Worm (Caenorhabditis elegans) whole organism, L3 larva: Measurements from ENCODE around the gene npr-10.

Experiments used
- ZK546.5 ChIP-seq: sonication (generic microtip); optimal IDR thresholded peaks from 2 replicates; lab custom pipeline; 2017; ENCODE audit warnings: missing biosample characterization, missing genetic modification characterization
- aly-2 ChIP-seq: fragments of 150-350 bp; optimal IDR thresholded peaks from 2 replicates; lab custom pipeline; 2014; ENCODE audit warnings: missing biosample characterization, missing genetic modification characterization
- ama-1 ChIP-seq: fragments of 150-350 bp; optimal IDR thresholded peaks from 2 replicates; lab custom pipeline; 2018
- ceh-28 ChIP-seq: fragments of 150-350 bp; optimal IDR thresholded peaks from 2 replicates; lab custom pipeline; 2014; ENCODE audit warnings: missing biosample characterization, missing genetic modification reagents, missing genetic modification characterization
- ceh-9 ChIP-seq: sonication (generic microtip); optimal IDR thresholded peaks from 2 replicates; lab custom pipeline; 2018; ENCODE audit warnings: missing biosample characterization, missing genetic modification characterization
- daf-12 ChIP-seq: fragments of 150-350 bp; optimal IDR thresholded peaks from 2 replicates; lab custom pipeline; 2014; ENCODE audit warnings: missing biosample characterization, missing genetic modification reagents, missing genetic modification characterization
- egl-27 ChIP-seq: sonication (generic microtip); optimal IDR thresholded peaks from 4 replicates; lab custom pipeline; 2017; ENCODE audit warnings: missing biosample characterization, missing genetic modification reagents, missing genetic modification characterization
- egl-5 ChIP-seq: fragments of 150-350 bp; optimal IDR thresholded peaks from 2 replicates; lab custom pipeline; 2017; ENCODE audit warnings: missing biosample characterization, missing genetic modification reagents, missing genetic modification characterization, inconsistent platforms
- elt-1 ChIP-seq: fragments of 150-350 bp; optimal IDR thresholded peaks from 2 replicates; lab custom pipeline; 2014; ENCODE audit warnings: missing biosample characterization, missing genetic modification characterization
- elt-2 ChIP-seq: sonication (generic microtip); optimal IDR thresholded peaks from 2 replicates; lab custom pipeline; 2016; ENCODE audit warnings: missing genetic modification reagents, mild to moderate bottlenecking, missing genetic modification characterization, missing compliant biosample characterization
- elt-3 ChIP-seq, 3 experiments: fragments of 150-350 bp in 1 of 3; sonication (generic microtip) in 2 of 3; optimal IDR thresholded peaks; 2 replicates in 2 of 3; 4 replicates in 1 of 3; lab custom pipeline; 2014 to 2017; ENCODE audit warnings: missing biosample characterization in 3 of 3, missing genetic modification characterization in 3 of 3
- fkh-2 ChIP-seq: fragments of 150-350 bp; optimal IDR thresholded peaks from 2 replicates; lab custom pipeline; 2014; ENCODE audit warnings: missing biosample characterization, missing genetic modification reagents, missing genetic modification characterization
- fos-1 ChIP-seq: fragments of 150-350 bp; optimal IDR thresholded peaks from 2 replicates; lab custom pipeline; 2014; ENCODE audit warnings: missing biosample characterization, missing genetic modification characterization
- lsy-12 ChIP-seq: sonication (generic microtip); optimal IDR thresholded peaks from 2 replicates; lab custom pipeline; 2016; ENCODE audit warnings: mild to moderate bottlenecking, missing genetic modification characterization, missing compliant biosample characterization
- mml-1 ChIP-seq: fragments of 150-350 bp; sonication (generic microtip); optimal IDR thresholded peaks from 3 replicates; lab custom pipeline; 2014; ENCODE audit warnings: missing biosample characterization, missing genetic modification characterization
- nfya-1 ChIP-seq: sonication (generic microtip); optimal IDR thresholded peaks from 2 replicates; lab custom pipeline; 2017; ENCODE audit warnings: missing genetic modification characterization, mild to moderate bottlenecking, missing compliant biosample characterization, antibody characterized with exemption, moderate library complexity; ENCODE audit not compliant: insufficient read depth
- nhr-23 ChIP-seq: fragments of 150-350 bp; optimal IDR thresholded peaks from 2 replicates; lab custom pipeline; 2014; ENCODE audit warnings: missing biosample characterization, missing genetic modification reagents, missing genetic modification characterization
- nhr-237 ChIP-seq: fragments of 150-350 bp; optimal IDR thresholded peaks from 2 replicates; lab custom pipeline; 2014; ENCODE audit warnings: missing biosample characterization, missing genetic modification characterization
- nhr-25 ChIP-seq: sonication (generic microtip); optimal IDR thresholded peaks from 2 replicates; lab custom pipeline; 2017; ENCODE audit warnings: missing biosample characterization, missing genetic modification characterization
- nhr-43 ChIP-seq: sonication (generic microtip); optimal IDR thresholded peaks from 2 replicates; lab custom pipeline; 2016; ENCODE audit warnings: mild to moderate bottlenecking, missing genetic modification characterization, missing compliant biosample characterization; ENCODE audit not compliant: poor library complexity, severe bottlenecking
- nhr-67 ChIP-seq: fragments of 150-350 bp; optimal IDR thresholded peaks from 2 replicates; lab custom pipeline; 2014; ENCODE audit warnings: missing biosample characterization, missing genetic modification characterization
- nhr-76 ChIP-seq: fragments of 150-350 bp; sonication (generic microtip); optimal IDR thresholded peaks from 5 replicates; lab custom pipeline; 2014; ENCODE audit warnings: missing biosample characterization, missing genetic modification characterization
- nhr-77 ChIP-seq: fragments of 150-350 bp; optimal IDR thresholded peaks from 2 replicates; lab custom pipeline; 2014; ENCODE audit warnings: missing biosample characterization, missing genetic modification characterization
- pha-4 ChIP-seq: fragments of 150-350 bp; optimal IDR thresholded peaks from 2 replicates; lab custom pipeline; 2014; ENCODE audit warnings: missing biosample characterization, missing genetic modification reagents, missing genetic modification characterization
- pqm-1 ChIP-seq: fragments of 150-350 bp; optimal IDR thresholded peaks from 2 replicates; lab custom pipeline; 2017; ENCODE audit warnings: missing biosample characterization, missing genetic modification characterization, inconsistent platforms
- tbx-2 ChIP-seq: sonication (generic microtip); optimal IDR thresholded peaks from 2 replicates; lab custom pipeline; 2016; ENCODE audit warnings: mild to moderate bottlenecking, missing genetic modification characterization, missing compliant biosample characterization
- unc-39 ChIP-seq: sonication (generic microtip); optimal IDR thresholded peaks from 4 replicates; lab custom pipeline; 2017; ENCODE audit warnings: missing biosample characterization, missing genetic modification characterization
- zag-1 ChIP-seq: fragments of 150-350 bp; optimal IDR thresholded peaks from 2 replicates; lab custom pipeline; 2014; ENCODE audit warnings: missing biosample characterization, missing genetic modification characterization
- ztf-11 ChIP-seq: fragments of 150-350 bp; optimal IDR thresholded peaks from 2 replicates; lab custom pipeline; 2014; ENCODE audit warnings: missing biosample characterization, missing genetic modification characterization
- ztf-4 ChIP-seq: fragments of 150-350 bp; optimal IDR thresholded peaks from 2 replicates; lab custom pipeline; 2014; ENCODE audit warnings: missing biosample characterization, missing genetic modification characterization

Gene npr-10

ce11 chrX:13009645-13010044 lies 22.9 kb downstream of the npr-10 start:
- TF ChIP-seq nhr-23 (tag; lab: Kevin White, UChicago): peak; percentile 39
- peak; percentile 100 for TF ChIP-seq nhr-25 (tag; lab: Kevin White, UChicago)
- no peak for TF ChIP-seq egl-27 (tag; lab: Kevin White, UChicago)
- TF ChIP-seq zag-1 (tag; lab: Kevin White, UChicago): no peak
- TF ChIP-seq ceh-9 (tag; lab: Kevin White, UChicago): no peak
- TF ChIP-seq nfya-1 (tag; lab: Kevin White, UChicago): peak; percentile 27
- TF ChIP-seq nhr-76 (tag; lab: Kevin White, UChicago): no peak
- peak; percentile 53 for TF ChIP-seq nhr-43 (tag; lab: Kevin White, UChicago)
- no peak for TF ChIP-seq ama-1 (lab: Kevin White, UChicago)
- no peak for TF ChIP-seq ztf-11 (tag; lab: Kevin White, UChicago)
- no peak for TF ChIP-seq pha-4 (tag; lab: Kevin White, UChicago)
- peak; percentile 17 for TF ChIP-seq egl-5

- peak; percentile 100 for TF ChIP-seq nhr-25 (tag; lab: Kevin White, UChicago)
- peak; percentile 23 for TF ChIP-seq nhr-43 (tag; lab: Kevin White, UChicago)
- TF ChIP-seq egl-5: no peak
- peak in 1 of 3 experiments; percentile 58 for TF ChIP-seq elt-3 (tag; optimal IDR thresholded peaks at IDR 0.05; lab: Kevin White, UChicago)
These were observed 23.6 kb downstream of the npr-10 start for ce11 chrX:13008895-13009294.

DNA sequence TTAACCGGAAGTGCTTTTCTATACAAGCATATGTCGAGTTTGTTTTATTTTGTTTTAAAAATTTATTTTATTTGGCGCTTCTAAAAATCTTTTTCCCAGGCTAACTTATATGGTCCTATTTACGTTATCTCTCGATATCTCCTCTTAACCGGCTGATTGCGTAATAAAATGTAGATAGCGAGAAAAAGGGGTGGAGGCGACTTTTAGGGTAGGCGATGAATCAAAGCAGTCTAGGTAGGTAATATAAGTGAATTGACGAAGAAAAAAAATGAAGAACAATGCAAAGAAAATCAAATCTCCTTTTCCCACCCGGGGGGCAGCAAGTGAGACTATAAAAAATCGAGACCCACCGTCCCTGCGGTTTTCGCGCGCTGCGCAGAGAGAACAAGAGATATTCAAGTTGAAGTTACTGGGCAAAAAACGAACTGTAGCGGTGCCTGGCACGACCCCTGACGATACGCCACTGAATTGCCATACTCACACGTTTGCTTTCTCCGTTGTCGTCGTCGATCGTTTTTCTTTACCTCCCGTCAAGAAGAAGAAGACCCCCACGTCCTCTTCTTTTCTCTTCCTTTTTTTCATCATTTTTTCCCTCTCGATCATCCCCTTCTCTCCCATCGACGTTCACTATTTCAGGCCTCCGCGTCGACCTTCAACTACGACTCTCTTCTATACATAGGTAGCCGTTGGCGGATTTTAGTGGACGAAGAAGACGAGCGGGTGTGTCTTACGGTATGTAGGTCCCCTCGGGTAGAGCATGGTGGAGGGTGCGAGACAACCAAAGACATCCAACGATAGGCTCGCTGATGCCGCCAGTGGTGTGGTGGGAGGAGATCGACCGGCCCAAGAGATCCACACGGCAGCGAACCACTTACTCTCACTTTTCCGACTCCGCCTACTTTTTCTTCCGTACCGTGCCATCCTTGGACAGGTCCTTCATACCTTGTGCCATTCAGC lies 24.4 kb downstream of the npr-10 start, which contains the start of gene nhr-25:
nhr-25 (plus strand) TSS at position 637 of the 957 bp plus-strand sequence.
- TF ChIP-seq elt-3 (tag; optimal IDR thresholded peaks at IDR 0.05; lab: Kevin White, UChicago): no peak
- TF ChIP-seq aly-2 (tag; lab: Kevin White, UChicago): no peak
- TF ChIP-seq ama-1 (lab: Kevin White, UChicago): peak; percentile 38
- TF ChIP-seq pqm-1: no peak
- TF ChIP-seq elt-2 (tag; lab: Kevin White, UChicago): no peak
- TF ChIP-seq ZK546.5: no peak
- TF ChIP-seq fos-1 (tag; lab: Kevin White, UChicago): no peak
- TF ChIP-seq nfya-1 (tag; lab: Kevin White, UChicago): peak; percentile 29
- no peak for TF ChIP-seq daf-12
- TF ChIP-seq nhr-25 (tag; lab: Kevin White, UChicago): peak; percentile 99
- TF ChIP-seq ceh-9 (tag; lab: Kevin White, UChicago): no peak
- TF ChIP-seq nhr-77 (tag; lab: Kevin White, UChicago): no peak
- peak; percentile 18 for TF ChIP-seq nhr-23 (tag; lab: Kevin White, UChicago)
- no peak for TF ChIP-seq ztf-4
- TF ChIP-seq nhr-43 (tag; lab: Kevin White, UChicago): peak; percentile 41
- no peak for TF ChIP-seq nhr-237 (tag; lab: Kevin White, UChicago)
- no peak for TF ChIP-seq ztf-11 (tag; lab: Kevin White, UChicago)
- TF ChIP-seq lsy-12 (tag; lab: Kevin White, UChicago): peak; percentile 20
- no peak for TF ChIP-seq tbx-2

ce11 chrX:13006734-13007133 lies 25.8 kb downstream of the npr-10 start:
- no peak for TF ChIP-seq elt-1 (tag; lab: Kevin White, UChicago)
- no peak for TF ChIP-seq ceh-9 (tag; lab: Kevin White, UChicago)
- TF ChIP-seq elt-2 (tag; lab: Kevin White, UChicago): no peak
- no peak for TF ChIP-seq zag-1 (tag; lab: Kevin White, UChicago)
- no peak for TF ChIP-seq fos-1 (tag; lab: Kevin White, UChicago)
- no peak for TF ChIP-seq ceh-28 (tag; lab: Kevin White, UChicago)
- no peak for TF ChIP-seq nhr-67 (tag; lab: Kevin White, UChicago)
- no peak for TF ChIP-seq mml-1 (tag; lab: Kevin White, UChicago)
- TF ChIP-seq daf-12: no peak
- no peak for TF ChIP-seq fkh-2 (tag; lab: Kevin White, UChicago)
- TF ChIP-seq nfya-1 (tag; lab: Kevin White, UChicago): no peak
- no peak for TF ChIP-seq unc-39 (tag; lab: Kevin White, UChicago)
- TF ChIP-seq, all 47 proteins: peak for 0
